Fruit fly (Drosophila melanogaster) whole organism, prepupa: ENCODE data around the gene CG12983.

Experiments
- CG16779 ChIP-seq: fragments of 200-800 bp; sonication (Bioruptor generic); optimal IDR thresholded peaks from 3 replicates; lab custom pipeline; 2017; ENCODE audit warnings: missing biosample characterization, mild to moderate bottlenecking, missing genetic modification characterization
- CG32006 ChIP-seq: fragments of 200-800 bp; sonication (Bioruptor generic); optimal IDR thresholded peaks from 3 replicates; lab custom pipeline; 2017; ENCODE audit warnings: missing biosample characterization, mild to moderate bottlenecking, missing genetic modification characterization
- CG34406 ChIP-seq: fragments of 200-800 bp; sonication (Bioruptor generic); optimal IDR thresholded peaks from 3 replicates; lab custom pipeline; 2016; ENCODE audit warnings: missing biosample characterization, missing genetic modification characterization
- CG6163 ChIP-seq: fragments of 200-800 bp; sonication (Bioruptor generic); IDR thresholded peaks from 3 replicates; pipeline ENCODE4 v1.3.6; 2022; ENCODE audit warnings: missing biosample characterization, missing genetic modification characterization
- CG6276 ChIP-seq: fragments of 200-800 bp; sonication (Bioruptor generic); optimal IDR thresholded peaks from 2 replicates; lab custom pipeline; 2017; ENCODE audit warnings: missing biosample characterization, mild to moderate bottlenecking, missing genetic modification characterization
- CG6808 ChIP-seq: fragments of 200-800 bp; sonication (Bioruptor generic); optimal IDR thresholded peaks from 3 replicates; lab custom pipeline; 2017; ENCODE audit warnings: missing biosample characterization, missing genetic modification characterization, mild to moderate bottlenecking, moderate library complexity, missing genetic modification reagents
- Gug ChIP-seq: fragments of 200-800 bp; sonication (Bioruptor generic); IDR thresholded peaks from 2 replicates; pipeline ENCODE4 v1.3.6; 2022; ENCODE audit warnings: missing biosample characterization, missing genetic modification characterization
- Lpt ChIP-seq: fragments of 200-800 bp; sonication (Bioruptor generic); optimal IDR thresholded peaks from 3 replicates; lab custom pipeline; 2016; ENCODE audit warnings: missing biosample characterization, missing genetic modification characterization
- OdsH ChIP-seq: fragments of 200-800 bp; sonication (Bioruptor generic); optimal IDR thresholded peaks from 3 replicates; lab custom pipeline; 2016; ENCODE audit warnings: missing biosample characterization, missing genetic modification characterization
- Smox ChIP-seq: fragments of 200-800 bp; sonication (Bioruptor generic); optimal IDR thresholded peaks from 3 replicates; lab custom pipeline; 2016; ENCODE audit warnings: missing biosample characterization, missing genetic modification characterization
- Sox102F ChIP-seq: fragments of 200-800 bp; sonication (Bioruptor generic); optimal IDR thresholded peaks from 2 replicates; lab custom pipeline; 2016; ENCODE audit warnings: missing biosample characterization, mild to moderate bottlenecking, missing genetic modification characterization
- topi ChIP-seq: fragments of 200-800 bp; sonication (Bioruptor generic); optimal IDR thresholded peaks from 3 replicates; lab custom pipeline; 2016; ENCODE audit warnings: missing biosample characterization, missing genetic modification characterization

- TF ChIP-seq CG6276 (GFP tag; lab: Kevin White, UChicago) (no peak), Smox (GFP tag; lab: Kevin White, UChicago) (peak; percentile 16), CG34406 (GFP tag; lab: Kevin White, UChicago) (peak; percentile 17), CG32006 (GFP tag; lab: Kevin White, UChicago) (peak; percentile 39), Sox102F (no peak), CG6163 (GFP tag; lab: Robert Waterston, UW) (peak; percentile 57; the same call in 2 of the 3 replicates), OdsH (GFP tag; lab: Kevin White, UChicago) (peak; percentile 30), topi (GFP tag; lab: Kevin White, UChicago) (peak; percentile 13), CG16779 (tag; lab: Kevin White, UChicago) (no peak), Lpt (GFP tag; lab: Kevin White, UChicago) (no peak), CG6808 (peak; percentile 24), Gug (GFP tag; lab: Robert Waterston, UW) (0 out of 2 replicates have a peak, but pooled peaks have one; percentile 33)
These were observed 21.3 kb upstream of the CG12983 start for dm6 chr3L:20987895-20988294.
